Fruit fly (Drosophila melanogaster): ENCODE data around the gene CG18622.
"Not testable (repeated sequence)": the region's sequence is repeated elsewhere in the genome, so short reads cannot be mapped to it uniquely, and the experiment has no call there.

- TF ChIP-seq CG7368 (GFP tag; optimal IDR thresholded peaks at IDR 0.05); CG3032 (tag; optimal IDR thresholded peaks at IDR 0.05); eg (GFP tag; IDR thresholded peaks at IDR 0.05): not testable (repeated sequence)
Observed at dm6 chr3R:16992716-16993115, 5.2 kb upstream of the CG18622 start, which contains the start of gene CG31274.

Measured in whole organism, prepupa.